Fruit fly (Drosophila melanogaster): ENCODE data around the gene CG7173.

CG7173 gene

DNA sequence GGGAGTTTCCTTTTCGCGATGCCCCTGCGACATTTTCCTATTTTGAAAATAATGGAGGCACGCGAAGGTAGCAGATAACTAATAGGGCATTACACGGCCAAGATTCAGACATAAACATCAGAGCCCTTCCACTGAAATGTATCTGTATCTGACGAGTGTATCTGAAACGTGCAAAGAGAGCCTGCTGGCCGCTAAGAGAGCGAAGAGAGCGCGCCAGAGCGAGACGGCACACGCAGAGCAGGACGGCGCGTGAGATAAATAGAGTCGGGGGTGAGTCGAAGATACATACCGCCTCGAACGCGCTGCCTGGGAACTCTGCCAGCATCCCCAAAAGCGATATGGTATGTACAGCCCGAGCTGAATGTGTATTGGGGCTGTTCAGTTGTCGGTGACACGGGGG, 26.7 kb upstream of the CG7173 start (continued):
- TF ChIP-seq CG8632 (GFP tag; optimal IDR thresholded peaks at IDR 0.05) = no peak
- TF ChIP-seq Ets96B (tag; optimal IDR thresholded peaks at IDR 0.05) = no peak

DNA sequence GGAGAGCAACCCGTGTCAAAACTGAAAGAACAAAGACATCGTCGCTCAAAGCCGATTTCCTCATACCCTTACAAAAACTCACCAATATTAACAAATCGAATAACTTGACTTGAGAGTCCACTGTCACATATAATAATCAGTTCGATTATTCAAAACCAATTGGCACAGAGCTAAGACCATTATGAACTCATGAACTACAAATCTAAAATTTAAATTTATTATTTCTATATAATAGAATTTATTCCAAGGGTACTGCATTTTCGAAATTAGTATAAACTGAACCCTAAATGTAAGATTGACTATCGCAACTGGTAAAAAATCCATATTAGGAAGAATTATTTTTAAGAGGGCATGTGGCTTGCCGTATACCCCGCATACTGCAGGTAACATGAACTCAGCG, 24.0 kb upstream of the CG7173 start:
- no peak for TF ChIP-seq eg (GFP tag; IDR thresholded peaks at IDR 0.05)
- TF ChIP-seq Met (GFP tag; optimal IDR thresholded peaks at IDR 0.05) = peak; percentile 28
- TF ChIP-seq CG6854 (GFP tag; optimal IDR thresholded peaks at IDR 0.05) = no peak
- peak; percentile 3 for TF ChIP-seq CG9139 (GFP tag; optimal IDR thresholded peaks at IDR 0.05)
- no peak for TF ChIP-seq fkh (GFP tag; optimal IDR thresholded peaks at IDR 0.05)
- TF ChIP-seq Smox (GFP tag; optimal IDR thresholded peaks at IDR 0.05) = peak; percentile 27
- no peak for TF ChIP-seq CG6276 (GFP tag; optimal IDR thresholded peaks at IDR 0.05)
- peak; percentile 35 for TF ChIP-seq Sox15 (GFP tag; optimal IDR thresholded peaks at IDR 0.05)
- no peak for TF ChIP-seq Sox14 (GFP tag; optimal IDR thresholded peaks at IDR 0.05)
- TF ChIP-seq achi (GFP tag; optimal IDR thresholded peaks at IDR 0.05) = peak; percentile 4
- peak; percentile 81 for TF ChIP-seq Eip78C (GFP tag)
- peak in 1 of 2 experiments; percentile 7 for TF ChIP-seq ss (GFP tag; optimal IDR thresholded peaks at IDR 0.05)
- TF ChIP-seq esn (GFP tag; optimal IDR thresholded peaks at IDR 0.05) = peak; percentile 55
- no peak for TF ChIP-seq CG32006 (GFP tag; optimal IDR thresholded peaks at IDR 0.05)
- no peak for TF ChIP-seq Sox102F (GFP tag; optimal IDR thresholded peaks at IDR 0.05)
- TF ChIP-seq Lpt (GFP tag; optimal IDR thresholded peaks at IDR 0.05) = no peak
- TF ChIP-seq CG3032 (tag; optimal IDR thresholded peaks at IDR 0.05) = peak; percentile 17
- TF ChIP-seq CG34406 (GFP tag; optimal IDR thresholded peaks at IDR 0.05) = peak; percentile 11
- no peak for TF ChIP-seq CG1621 (tag; optimal IDR thresholded peaks at IDR 0.05)
- TF ChIP-seq svp (GFP tag) = peak; percentile 74
- peak; percentile 1 for TF ChIP-seq Eip75B (GFP tag; optimal IDR thresholded peaks at IDR 0.05)
- no peak for TF ChIP-seq CG31627 (GFP tag; optimal IDR thresholded peaks at IDR 0.05)
- peak; percentile 10 for TF ChIP-seq CG6792 (GFP tag; optimal IDR thresholded peaks at IDR 0.05)
- TF ChIP-seq Gug (GFP tag; IDR thresholded peaks at IDR 0.05) = no peak
- peak; percentile 34 for TF ChIP-seq topi (GFP tag; optimal IDR thresholded peaks at IDR 0.05)
- TF ChIP-seq CG8319 (GFP tag; optimal IDR thresholded peaks at IDR 0.05) = no peak
- TF ChIP-seq vri (GFP tag; optimal IDR thresholded peaks at IDR 0.05) = no peak
- TF ChIP-seq CG8119 (GFP tag; IDR thresholded peaks at IDR 0.05) = no peak
- peak; percentile 24 for TF ChIP-seq CG10631 (GFP tag; optimal IDR thresholded peaks at IDR 0.05)
- no peak for TF ChIP-seq cyc (GFP tag; optimal IDR thresholded peaks at IDR 0.05)
- peak; percentile 38 for TF ChIP-seq OdsH (GFP tag; optimal IDR thresholded peaks at IDR 0.05)
- TF ChIP-seq lz (GFP tag; optimal IDR thresholded peaks at IDR 0.05) = no peak
- peak; percentile 3 for TF ChIP-seq fd59A (GFP tag; optimal IDR thresholded peaks at IDR 0.05)
- peak; percentile 2 for TF ChIP-seq CG3919 (GFP tag; optimal IDR thresholded peaks at IDR 0.05)
- TF ChIP-seq salr (GFP tag; optimal IDR thresholded peaks at IDR 0.05) = peak in 1 of 2 experiments; percentile 3
- peak; percentile 31 for TF ChIP-seq CG8632 (GFP tag; optimal IDR thresholded peaks at IDR 0.05)
- no peak for TF ChIP-seq CG11294 (GFP tag; IDR thresholded peaks at IDR 0.05)
- peak; percentile 28 for TF ChIP-seq Ets96B (tag; optimal IDR thresholded peaks at IDR 0.05)
- TF ChIP-seq dsx (GFP tag; optimal IDR thresholded peaks at IDR 0.05; ENCODE audit: poor library complexity, severe bottlenecking) = no peak
- no peak for TF ChIP-seq Ets21C (GFP tag; optimal IDR thresholded peaks at IDR 0.05)
- peak; percentile 29 for TF ChIP-seq CG6808 (GFP tag; optimal IDR thresholded peaks at IDR 0.05)
- TF ChIP-seq Eip93F (GFP tag; optimal IDR thresholded peaks at IDR 0.05) = no peak
- no peak for TF ChIP-seq CG15336 (GFP tag; IDR thresholded peaks at IDR 0.05)
- peak; percentile 29 for TF ChIP-seq CG10669 (GFP tag; optimal IDR thresholded peaks at IDR 0.05)

Measured in whole organism, prepupa.